Worm (Caenorhabditis elegans) whole organism, L2 larva: Measurements from ENCODE around the gene tpst-2.

Experiments
- Y55F3AM.14 ChIP-seq: fragments of 200-800 bp; sonication (Bioruptor generic); optimal IDR thresholded peaks from 2 replicates; lab custom pipeline; 2018; ENCODE audit warnings: mild to moderate bottlenecking, missing genetic modification characterization, missing compliant biosample characterization
- ama-1 ChIP-seq: fragments of 150-350 bp; optimal IDR thresholded peaks from 2 replicates; lab custom pipeline; 2018; ENCODE audit warnings: inconsistent platforms
- ceh-82 ChIP-seq: fragments of 150-350 bp; optimal IDR thresholded peaks from 2 replicates; lab custom pipeline; 2014; ENCODE audit warnings: missing biosample characterization, missing genetic modification characterization
- fos-1 ChIP-seq: fragments of 150-350 bp; optimal IDR thresholded peaks from 2 replicates; lab custom pipeline; 2014; ENCODE audit warnings: missing biosample characterization, missing genetic modification characterization
- nhr-77 ChIP-seq: fragments of 150-350 bp; optimal IDR thresholded peaks from 2 replicates; lab custom pipeline; 2014; ENCODE audit warnings: missing biosample characterization, missing genetic modification characterization
- zag-1 ChIP-seq: fragments of 150-350 bp; optimal IDR thresholded peaks from 2 replicates; lab custom pipeline; 2014; ENCODE audit warnings: missing biosample characterization, missing genetic modification characterization

DNA sequence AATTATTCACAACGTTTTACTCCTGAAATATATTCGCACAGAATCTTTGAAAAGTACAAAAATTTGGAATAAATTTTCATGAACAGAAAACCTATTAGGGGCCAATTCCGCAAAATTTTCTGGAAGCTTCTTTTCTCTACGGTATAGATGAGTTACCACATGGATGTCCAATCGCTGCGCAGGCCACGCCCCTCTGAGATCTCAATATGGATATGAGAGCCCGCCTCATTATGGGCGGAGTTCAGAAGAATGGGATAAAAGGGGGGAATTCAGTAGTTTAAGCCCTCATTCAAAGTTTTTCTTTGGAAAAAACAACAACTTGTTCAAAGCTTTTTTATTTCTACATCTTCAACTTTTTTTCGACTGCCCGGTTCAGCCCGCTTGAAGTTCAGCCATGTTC, 40.5 kb downstream of the tpst-2 start, which contains the start of gene daf-7:
- TF ChIP-seq fos-1 (tag; lab: Kevin White, UChicago), result no peak
- TF ChIP-seq ceh-82, result no peak
- TF ChIP-seq ama-1, result no peak
- TF ChIP-seq zag-1 (tag; lab: Kevin White, UChicago), result no peak
- no peak for TF ChIP-seq Y55F3AM.14
- TF ChIP-seq nhr-77 (tag; lab: Kevin White, UChicago), result no peak
